Worm (Caenorhabditis elegans): Measurements from ENCODE around the gene Y46C8AM.1.

- TF ChIP-seq odd-2 (tag; optimal IDR thresholded peaks at IDR 0.05) (no peak), dve-1 (tag; optimal IDR thresholded peaks at IDR 0.05) (no peak)
These were observed 16.8 kb downstream of the Y46C8AM.1 start, which contains the start of gene srh-222 for ce11 chrIV:3979525-3979924.
